Worm (Caenorhabditis elegans) whole organism, midembryonic: Measurements from ENCODE around the gene set-13.

Source experiments
- T22C8.4 ChIP-seq: fragments of 200-800 bp; sonication (Bioruptor generic); IDR thresholded peaks from 2 replicates; pipeline ENCODE4 v1.3.6; 2022; ENCODE audit warnings: missing genetic modification characterization, missing compliant biosample characterization
- cog-1 ChIP-seq: sonication (generic microtip); optimal IDR thresholded peaks from 2 replicates; lab custom pipeline; 2016; ENCODE audit warnings: missing genetic modification characterization, missing compliant biosample characterization
- flt-1 ChIP-seq: fragments of 200-800 bp; sonication (Bioruptor generic); IDR thresholded peaks from 2 replicates; pipeline ENCODE4 v1.3.6; 2022; ENCODE audit warnings: missing genetic modification characterization, missing compliant biosample characterization
- klf-2 ChIP-seq: fragments of 200-800 bp; sonication (Bioruptor generic); conservative IDR thresholded peaks from 2 replicates; pipeline ENCODE4 v1.3.6; 2022; ENCODE audit warnings: missing genetic modification reagents, missing genetic modification characterization, missing compliant biosample characterization
- med-1 ChIP-seq: sonication (generic microtip); optimal IDR thresholded peaks from 2 replicates; lab custom pipeline; 2017; ENCODE audit warnings: missing genetic modification characterization, mild to moderate bottlenecking, missing compliant biosample characterization, antibody characterized with exemption, missing genetic modification reagents; ENCODE audit not compliant: insufficient read depth
- ref-1 ChIP-seq: fragments of 200-800 bp; sonication (Bioruptor generic); conservative IDR thresholded peaks from 2 replicates; pipeline ENCODE4 v1.3.6; 2022; ENCODE audit warnings: missing genetic modification reagents, missing genetic modification characterization, missing compliant biosample characterization
- ztf-23 ChIP-seq: fragments of 200-800 bp; sonication (Bioruptor generic); IDR thresholded peaks from 2 replicates; pipeline ENCODE4 v1.3.6; 2022; ENCODE audit warnings: missing genetic modification reagents, missing genetic modification characterization, missing compliant biosample characterization
- ztf-29 ChIP-seq: fragments of 200-800 bp; sonication (Bioruptor generic); IDR thresholded peaks from 2 replicates; pipeline ENCODE4 v1.3.6; 2022; ENCODE audit warnings: missing genetic modification reagents, missing genetic modification characterization, missing compliant biosample characterization

DNA sequence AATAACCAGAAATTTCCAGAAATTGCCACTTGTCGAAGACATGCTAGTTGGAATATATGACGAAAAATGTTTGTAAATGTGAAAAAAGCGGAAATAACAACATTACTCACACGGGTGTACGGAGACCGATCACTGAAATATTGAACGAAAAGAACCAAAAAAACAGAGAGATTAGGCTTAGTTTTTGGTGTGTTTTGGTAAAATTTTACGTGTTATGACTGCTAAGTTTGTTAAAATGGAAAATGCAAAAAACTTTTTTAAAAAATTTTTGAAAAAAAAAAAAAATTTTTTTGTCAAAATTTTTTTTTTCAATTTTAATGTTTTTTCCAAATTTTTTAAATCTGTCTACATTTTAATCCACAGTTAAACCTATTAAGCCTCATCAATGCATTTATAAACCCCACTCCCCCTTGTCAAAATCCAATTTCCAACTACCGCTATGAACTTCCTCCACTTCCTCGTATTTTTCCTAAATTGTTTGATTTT is 5.7 kb downstream of the set-13 start, which contains the start of the genes fut-4 and K12H6.10:
- TF ChIP-seq cog-1 (tag; lab: Kevin White, UChicago) (no peak), ztf-29 (no peak), ztf-23 (GFP tag; lab: Robert Waterston, UW) (no peak), ref-1 (no peak), med-1 (GFP tag; lab: Kevin White, UChicago) (no peak), flt-1 (GFP tag; lab: Robert Waterston, UW) (no peak), T22C8.4 (GFP tag; lab: Robert Waterston, UW) (no peak), klf-2 (GFP tag; lab: Robert Waterston, UW) (no peak)
